Worm (Caenorhabditis elegans): ENCODE measurements around the gene B0334.20.

B0334.20 gene

DNA sequence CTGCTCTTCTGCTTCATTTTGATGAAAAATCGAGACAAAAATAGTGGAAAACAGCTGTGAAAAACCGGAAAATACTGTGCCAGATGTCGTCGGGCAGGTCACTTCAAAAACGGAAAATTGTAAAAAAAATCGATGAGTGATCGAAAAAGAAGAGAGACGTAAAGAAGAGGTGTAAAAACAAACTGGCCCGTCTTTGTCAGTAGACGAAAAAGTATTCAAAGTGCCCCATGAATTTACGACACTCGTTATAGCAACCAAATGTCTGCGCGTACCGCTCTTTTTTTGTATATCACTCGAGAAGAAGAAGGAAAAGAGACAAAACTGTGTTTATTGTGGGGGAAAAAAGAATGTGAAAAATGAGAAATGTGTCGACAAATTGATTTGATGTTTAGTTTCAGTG is 15.1 kb downstream of the B0334.20 start, which contains the start of gene twk-5:
Gene twk-5, minus strand, starts transcription at position 101 of the 400 bp plus-strand sequence.
- TF ChIP-seq elt-1 (tag; optimal IDR thresholded peaks at IDR 0.05), result no peak
- TF ChIP-seq nhr-25 (tag; optimal IDR thresholded peaks at IDR 0.05), result no peak
- no peak for TF ChIP-seq nhr-43 (tag; optimal IDR thresholded peaks at IDR 0.05; ENCODE audit: poor library complexity, severe bottlenecking)
- no peak for TF ChIP-seq snpc-4 (tag; optimal IDR thresholded peaks at IDR 0.05)
- no peak for TF ChIP-seq nhr-237 (tag; optimal IDR thresholded peaks at IDR 0.05)
- peak; percentile 39 for TF ChIP-seq ama-1 (optimal IDR thresholded peaks at IDR 0.05)

DNA sequence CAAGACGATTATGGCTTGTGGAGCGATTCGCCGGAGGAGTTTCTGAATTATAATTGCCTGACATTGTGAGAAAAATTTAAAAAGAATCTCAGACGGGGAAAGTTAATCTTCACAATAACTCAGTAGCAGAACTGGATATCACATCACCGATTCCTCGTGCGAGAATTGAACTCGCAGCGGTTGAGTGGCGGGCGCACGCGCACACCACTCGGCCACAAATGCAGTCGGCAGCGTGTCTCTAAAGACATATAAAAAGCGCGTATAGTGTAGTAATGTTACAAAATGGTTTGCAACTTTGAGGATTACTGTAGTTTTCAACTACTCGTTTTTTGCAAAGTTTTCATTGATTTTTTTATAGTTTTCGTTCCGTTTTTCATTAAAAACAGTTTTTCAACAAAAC is 15.7 kb downstream of the B0334.20 start:
- TF ChIP-seq egl-5 (tag; optimal IDR thresholded peaks at IDR 0.05) (no peak), ceh-82 (tag; optimal IDR thresholded peaks at IDR 0.05) (no peak), ztf-11 (tag; optimal IDR thresholded peaks at IDR 0.05) (no peak), snpc-4 (tag; optimal IDR thresholded peaks at IDR 0.05) (no peak), skn-1 (tag; optimal IDR thresholded peaks at IDR 0.05) (peak; percentile 48), pqm-1 (tag; optimal IDR thresholded peaks at IDR 0.05) (peak; percentile 29), ceh-16 (tag; optimal IDR thresholded peaks at IDR 0.05) (peak; percentile 34), hmg-11 (tag; optimal IDR thresholded peaks at IDR 0.05) (peak; percentile 93), mml-1 (tag; optimal IDR thresholded peaks at IDR 0.05) (no peak), nhr-12 (tag; optimal IDR thresholded peaks at IDR 0.05) (no peak), nhr-237 (tag; optimal IDR thresholded peaks at IDR 0.05) (no peak), ztf-4 (tag; optimal IDR thresholded peaks at IDR 0.05) (no peak), unc-39 (tag; optimal IDR thresholded peaks at IDR 0.05) (no peak), nhr-43 (tag; optimal IDR thresholded peaks at IDR 0.05; ENCODE audit: poor library complexity, severe bottlenecking) (peak; percentile 86), ama-1 (optimal IDR thresholded peaks at IDR 0.05) (no peak), tbx-2 (tag; optimal IDR thresholded peaks at IDR 0.05) (peak; percentile 47), zag-1 (tag; optimal IDR thresholded peaks at IDR 0.05) (no peak), ZK546.5 (tag; optimal IDR thresholded peaks at IDR 0.05) (no peak), elt-3 (tag; optimal IDR thresholded peaks at IDR 0.05) (no peak), nhr-25 (tag; optimal IDR thresholded peaks at IDR 0.05) (peak; percentile 77), R02D3.7 (tag; optimal IDR thresholded peaks at IDR 0.05) (no peak), unc-62 (GFP tag; optimal IDR thresholded peaks at IDR 0.05) (no peak), nfya-1 (tag; optimal IDR thresholded peaks at IDR 0.05; ENCODE audit: insufficient read depth) (no peak), fkh-10 (GFP tag; optimal IDR thresholded peaks at IDR 0.05) (no peak), sea-2 (GFP tag; optimal IDR thresholded peaks at IDR 0.05) (no peak), nhr-67 (tag; optimal IDR thresholded peaks at IDR 0.05) (no peak), eor-1 (tag; optimal IDR thresholded peaks at IDR 0.05) (no peak), nhr-11 (tag; optimal IDR thresholded peaks at IDR 0.05) (no peak), elt-2 (tag; optimal IDR thresholded peaks at IDR 0.05) (peak; percentile 54), nhr-76 (tag; optimal IDR thresholded peaks at IDR 0.05) (no peak), fos-1 (tag; optimal IDR thresholded peaks at IDR 0.05) (no peak), ceh-9 (tag; optimal IDR thresholded peaks at IDR 0.05) (no peak), jun-1 (tag; optimal IDR thresholded peaks at IDR 0.05) (peak; percentile 9), mdl-1 (tag; optimal IDR thresholded peaks at IDR 0.05) (no peak), lin-39 (tag; optimal IDR thresholded peaks at IDR 0.05) (peak; percentile 81), egl-27 (tag; optimal IDR thresholded peaks at IDR 0.05) (no peak), lin-15B (tag; optimal IDR thresholded peaks at IDR 0.05) (peak; percentile 32), nhr-77 (tag; optimal IDR thresholded peaks at IDR 0.05) (peak; percentile 50), aly-2 (tag; optimal IDR thresholded peaks at IDR 0.05) (no peak), nhr-28 (tag; optimal IDR thresholded peaks at IDR 0.05) (no peak), nhr-23 (tag; optimal IDR thresholded peaks at IDR 0.05) (peak; percentile 36), elt-1 (tag; optimal IDR thresholded peaks at IDR 0.05) (no peak), ceh-28 (tag; optimal IDR thresholded peaks at IDR 0.05) (no peak), fkh-2 (tag; optimal IDR thresholded peaks at IDR 0.05) (no peak), lsy-12 (tag; optimal IDR thresholded peaks at IDR 0.05) (peak; percentile 91), daf-12 (tag; optimal IDR thresholded peaks at IDR 0.05) (no peak), pha-4 (tag; optimal IDR thresholded peaks at IDR 0.05) (no peak)
